Worm (Caenorhabditis elegans): ENCODE measurements around the gene sms-3.

sms-3 gene

ce11 chrIII:1601464-1602169 lies 673 bp upstream of the sms-3 start (continued):
- TF ChIP-seq madf-10 (tag; optimal IDR thresholded peaks at IDR 0.05), result peak; percentile 53
- TF ChIP-seq lin-40 (tag; optimal IDR thresholded peaks at IDR 0.05), result no peak
- peak; percentile 78; the same call in 1 of the 2 replicates for TF ChIP-seq ztf-28 (GFP tag; IDR thresholded peaks at IDR 0.05)
- TF ChIP-seq ztf-18 (tag; optimal IDR thresholded peaks at IDR 0.05), result peak; percentile 73
- 0 out of 2 replicates have a peak, but pooled peaks have one; percentile 79 for TF ChIP-seq F37B4.10 (GFP tag; IDR thresholded peaks at IDR 0.05)
- TF ChIP-seq ekl-4 (GFP tag; IDR thresholded peaks at IDR 0.05), result no peak
- peak; percentile 29 for TF ChIP-seq K12H6.12 (tag; optimal IDR thresholded peaks at IDR 0.05)
- TF ChIP-seq lir-1 (GFP tag; conservative IDR thresholded peaks at IDR 0.05), result peak; percentile 52; the same call in 1 of the 2 replicates
- TF ChIP-seq D2030.7 (GFP tag; IDR thresholded peaks at IDR 0.05), result peak; percentile 87
- TF ChIP-seq madf-8 (GFP tag; conservative IDR thresholded peaks at IDR 0.05), result no peak
- TF ChIP-seq F23B12.7 (tag; optimal IDR thresholded peaks at IDR 0.05; ENCODE audit: insufficient read depth), result peak; percentile 44
- no peak for TF ChIP-seq lag-1 (GFP tag; IDR thresholded peaks at IDR 0.05)
- peak; percentile 89; the same call in 1 of the 2 replicates for TF ChIP-seq cebp-2 (GFP tag; IDR thresholded peaks at IDR 0.05)
- peak; percentile 85 for TF ChIP-seq athp-1 (tag; optimal IDR thresholded peaks at IDR 0.05)
- TF ChIP-seq snpc-1.1 (tag; optimal IDR thresholded peaks at IDR 0.05; ENCODE audit: insufficient read depth), result no peak
- no peak for TF ChIP-seq nhr-179 (tag; optimal IDR thresholded peaks at IDR 0.05)
- peak; percentile 35 for TF ChIP-seq somi-1 (GFP tag; optimal IDR thresholded peaks at IDR 0.05)
- no peak for TF ChIP-seq efl-1 (GFP tag; optimal IDR thresholded peaks at IDR 0.05)
- no peak for TF ChIP-seq unc-62 (GFP tag; optimal IDR thresholded peaks at IDR 0.05)
- TF ChIP-seq sptf-2 (GFP tag; optimal IDR thresholded peaks at IDR 0.05), result no peak
- TF ChIP-seq chd-7 (tag; optimal IDR thresholded peaks at IDR 0.05), result peak; percentile 62
- TF ChIP-seq Y95B8A.8 (GFP tag; IDR thresholded peaks at IDR 0.05), result no peak
- no peak for TF ChIP-seq pha-4 (tag; optimal IDR thresholded peaks at IDR 0.05)
- peak; percentile 39; the same call in 1 of the 2 replicates for TF ChIP-seq F33H1.4 (GFP tag; IDR thresholded peaks at IDR 0.05)
- TF ChIP-seq hrde-1 (tag; optimal IDR thresholded peaks at IDR 0.05; ENCODE audit: borderline replicate concordance), result peak; percentile 56
- peak; percentile 71; the same call in 1 of the 2 replicates for TF ChIP-seq egl-44 (GFP tag; IDR thresholded peaks at IDR 0.05)
- TF ChIP-seq ccch-3 (GFP tag; optimal IDR thresholded peaks at IDR 0.05), result peak; percentile 61
- TF ChIP-seq snpc-4 (GFP tag; optimal IDR thresholded peaks at IDR 0.05), result peak; percentile 59
- TF ChIP-seq snpc-4 (tag; optimal IDR thresholded peaks at IDR 0.05), result peak in 1 of 4 experiments; percentile 58
- no peak for TF ChIP-seq ceh-79 (tag; optimal IDR thresholded peaks at IDR 0.05)
- TF ChIP-seq attf-6 (GFP tag; IDR thresholded peaks at IDR 0.05), result 0 out of 2 replicates have a peak, but pooled peaks have one; percentile 21
- peak in 1 of 2 experiments; percentile 55 for TF ChIP-seq let-607 (tag; optimal IDR thresholded peaks at IDR 0.05)
- no peak for TF ChIP-seq F22D6.2 (tag; optimal IDR thresholded peaks at IDR 0.05)
- no peak for TF ChIP-seq rcor-1 (GFP tag; IDR thresholded peaks at IDR 0.05)
- 0 out of 2 replicates have a peak, but pooled peaks have one; percentile 27 for TF ChIP-seq bed-2 (GFP tag; IDR thresholded peaks at IDR 0.05)
- TF ChIP-seq dpl-1 (GFP tag; optimal IDR thresholded peaks at IDR 0.05), result no peak
- TF ChIP-seq hlh-12 (tag; optimal IDR thresholded peaks at IDR 0.05), result peak; percentile 48
- TF ChIP-seq B0035.1 (tag; optimal IDR thresholded peaks at IDR 0.05), result no peak
- peak; percentile 64 for TF ChIP-seq B0019.2 (GFP tag; conservative IDR thresholded peaks at IDR 0.05)
- peak; percentile 78 for TF ChIP-seq snpc-1.3 (tag; optimal IDR thresholded peaks at IDR 0.05; ENCODE audit: insufficient read depth)
- TF ChIP-seq zfh-2 (GFP tag; conservative IDR thresholded peaks at IDR 0.05), result no peak
- no peak for TF ChIP-seq nfya-1 (tag; optimal IDR thresholded peaks at IDR 0.05; ENCODE audit: borderline replicate concordance, insufficient read depth)
- no peak for TF ChIP-seq F57A8.1 (GFP tag; optimal IDR thresholded peaks at IDR 0.05)
- peak; percentile 85; the same call in 1 of the 2 replicates for TF ChIP-seq lin-26 (GFP tag; IDR thresholded peaks at IDR 0.05)
- TF ChIP-seq F49E8.2 (tag; optimal IDR thresholded peaks at IDR 0.05; ENCODE audit: insufficient read depth), result peak; percentile 21
- TF ChIP-seq zim-3 (tag; optimal IDR thresholded peaks at IDR 0.05), result peak; percentile 79

Data from whole organism, young adult.